Worm (Caenorhabditis elegans): ENCODE measurements around the gene pph-2.
A peak's percentile ranks its signal among the peaks of the same experiment; 100 is the strongest.

The pph-2 gene

DNA sequence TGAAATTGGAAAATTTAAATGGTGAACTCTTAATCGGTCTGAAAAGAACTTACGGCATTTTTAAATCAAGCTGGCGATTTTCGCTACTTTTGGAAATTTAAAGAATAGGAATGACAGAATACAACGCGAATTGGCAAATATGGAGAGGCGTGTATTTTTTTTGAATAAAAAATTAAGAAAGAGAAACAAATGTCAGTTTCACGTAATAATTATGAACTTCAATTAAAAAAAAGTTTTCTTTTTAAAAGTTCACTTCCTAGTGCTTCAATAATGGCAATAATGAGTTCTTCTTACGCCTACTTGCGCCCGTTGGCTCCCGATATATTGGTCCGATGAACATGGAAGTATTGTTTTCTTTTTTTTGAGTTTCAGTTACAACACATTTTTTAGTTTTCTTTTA lies at the start of gene pph-2:
Gene pph-2, minus strand, starts transcription at position 101 of the 400 bp plus-strand sequence.
- no peak for TF ChIP-seq mdt-29 (GFP tag; IDR thresholded peaks at IDR 0.05)
- no peak for TF ChIP-seq vab-7 (GFP tag; IDR thresholded peaks at IDR 0.05)
- TF ChIP-seq zag-1 (tag; optimal IDR thresholded peaks at IDR 0.05): no peak
- TF ChIP-seq T26A8.4 (GFP tag; IDR thresholded peaks at IDR 0.05): no peak
- no peak for TF ChIP-seq ama-1 (optimal IDR thresholded peaks at IDR 0.05)
- TF ChIP-seq aha-1 (tag): no peak
- TF ChIP-seq ceh-32 (tag; optimal IDR thresholded peaks at IDR 0.05; ENCODE audit: poor library complexity): no peak
- no peak for TF ChIP-seq mes-2 (tag; optimal IDR thresholded peaks at IDR 0.05; ENCODE audit: poor library complexity, severe bottlenecking)

DNA sequence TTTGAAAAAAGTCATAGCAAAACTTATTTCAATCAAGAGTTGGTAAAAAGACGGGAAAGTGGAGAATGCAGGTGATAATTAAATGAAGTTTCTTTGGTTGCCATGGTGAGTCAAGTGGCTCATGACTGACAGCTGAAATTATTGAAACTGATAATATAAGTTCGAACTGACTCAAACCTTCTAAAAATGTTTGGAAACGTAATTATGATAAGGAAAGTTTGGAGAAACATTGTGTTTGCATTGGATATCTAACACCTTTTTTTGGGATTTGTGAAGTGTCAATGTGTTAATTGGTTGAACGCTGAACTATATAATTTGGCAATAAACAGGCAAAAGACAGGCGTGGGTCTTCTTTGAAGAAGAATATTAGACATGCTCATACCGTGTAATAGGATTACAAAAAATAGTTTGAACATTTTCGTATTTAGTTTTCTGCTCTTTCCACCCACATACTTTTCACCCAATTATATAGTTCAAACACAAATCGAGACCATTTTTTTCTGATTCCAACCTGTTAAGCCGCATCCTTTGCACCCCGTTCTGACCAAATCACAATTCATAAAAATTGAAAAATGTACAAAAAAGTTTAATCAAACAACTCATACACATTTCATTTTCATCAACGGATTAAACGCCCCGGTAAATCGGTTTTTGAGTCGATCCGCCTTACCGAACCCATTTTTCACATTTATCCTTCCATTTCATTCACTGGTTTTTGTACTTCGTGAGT lies 47.9 kb upstream of the pph-2 start, which contains the start of the genes srlf-33 and srlf-32:
Gene srlf-33, minus strand, starts transcription at position 101 of the 730 bp plus-strand sequence.
Gene srlf-32, plus strand, starts transcription at position 680 of the 730 bp plus-strand sequence.
- TF ChIP-seq aha-1 (tag): peak; percentile 63
- no peak for TF ChIP-seq gei-8 (GFP tag; optimal IDR thresholded peaks at IDR 0.05)
- no peak for TF ChIP-seq sdz-12 (GFP tag; optimal IDR thresholded peaks at IDR 0.05)

DNA sequence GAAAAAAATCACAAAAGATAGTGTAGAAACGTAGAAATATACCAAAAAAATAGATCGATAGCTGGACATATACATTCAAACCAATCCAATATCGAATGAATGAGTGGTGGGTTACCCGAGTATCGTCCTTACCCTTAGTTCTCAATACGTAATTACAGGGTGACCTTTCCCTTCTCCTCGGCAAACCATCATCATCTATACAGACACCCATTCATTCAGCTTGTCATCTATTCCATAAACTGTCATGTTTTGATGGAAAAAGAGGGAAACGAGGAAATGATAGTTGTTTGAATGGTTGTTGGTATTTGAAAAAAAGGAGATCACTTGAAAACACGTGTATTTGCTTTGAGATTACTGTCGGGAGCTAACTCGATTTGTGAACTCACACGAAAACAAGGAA lies 46.5 kb upstream of the pph-2 start:
- TF ChIP-seq daf-19 (GFP tag; conservative IDR thresholded peaks at IDR 0.05) (no peak), aha-1 (tag) (peak; percentile 82), unc-62 (GFP tag; optimal IDR thresholded peaks at IDR 0.05 in 1 of 2) (peak in 1 of 2 experiments; percentile 62), unc-62 (tag; optimal IDR thresholded peaks at IDR 0.05) (no peak), nhr-25 (tag; optimal IDR thresholded peaks at IDR 0.05; ENCODE audit: borderline replicate concordance, insufficient read depth) (peak; percentile 31)

DNA sequence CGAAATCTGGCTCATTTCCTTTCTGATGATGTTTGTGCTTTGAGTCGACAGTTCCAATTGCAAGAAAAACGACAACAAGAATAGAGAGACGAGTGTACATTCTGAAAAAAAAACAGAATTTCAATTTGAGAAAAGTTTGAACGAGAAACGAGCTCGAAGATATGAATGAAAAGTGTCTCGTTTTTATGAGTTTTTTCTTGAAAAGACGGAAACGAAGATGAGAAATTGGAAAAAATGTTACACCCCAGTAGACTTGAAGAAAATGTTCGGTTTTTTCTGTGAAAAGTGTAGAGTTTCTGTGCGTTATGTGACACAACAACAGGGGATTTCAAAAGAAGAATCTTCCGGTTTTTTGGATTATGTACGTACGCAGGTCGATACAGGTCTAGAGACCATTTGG lies 45.5 kb upstream of the pph-2 start, which contains the start of gene srlf-31:
Gene srlf-31, minus strand, starts transcription at position 101 of the 400 bp plus-strand sequence.
- TF ChIP-seq tag-97 (GFP tag; IDR thresholded peaks at IDR 0.05) (no peak), T26A8.4 (GFP tag; IDR thresholded peaks at IDR 0.05) (no peak), ceh-20 (GFP tag; IDR thresholded peaks at IDR 0.05) (no peak), mdt-29 (GFP tag; IDR thresholded peaks at IDR 0.05) (no peak), madf-9 (GFP tag; conservative IDR thresholded peaks at IDR 0.05) (no peak), hif-1 (tag; optimal IDR thresholded peaks at IDR 0.05) (no peak), zfp-2 (tag; optimal IDR thresholded peaks at IDR 0.05) (no peak), unc-39 (tag; optimal IDR thresholded peaks at IDR 0.05) (no peak), ZK546.5 (tag; optimal IDR thresholded peaks at IDR 0.05) (no peak)

DNA sequence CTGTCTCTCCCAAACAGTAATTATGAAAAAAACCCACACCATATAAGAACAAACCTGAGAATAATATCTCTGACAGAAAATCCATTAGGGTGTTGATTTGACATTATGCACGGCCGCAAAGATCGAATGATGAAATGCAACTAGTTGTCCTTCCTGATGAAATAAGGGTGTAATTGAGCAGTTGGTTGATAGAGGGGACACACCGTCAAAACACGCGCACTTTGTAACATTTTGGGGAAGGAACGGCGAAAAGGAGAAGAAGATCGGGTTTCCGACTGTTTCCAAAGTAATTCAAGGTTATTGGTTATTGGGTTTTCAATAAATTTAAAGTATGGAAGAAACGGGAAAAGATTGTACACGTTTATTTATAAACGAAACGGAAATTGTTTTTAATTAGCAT lies 44.4 kb upstream of the pph-2 start, which contains the start of gene ZK822.1:
Gene ZK822.1, minus strand, starts transcription at position 121 of the 400 bp plus-strand sequence.
- TF ChIP-seq ZK546.5 (tag; optimal IDR thresholded peaks at IDR 0.05) (no peak), dpl-1 (GFP tag; optimal IDR thresholded peaks at IDR 0.05) (no peak), spr-1 (tag; optimal IDR thresholded peaks at IDR 0.05) (no peak), T20F7.1 (GFP tag; optimal IDR thresholded peaks at IDR 0.05) (no peak)

DNA sequence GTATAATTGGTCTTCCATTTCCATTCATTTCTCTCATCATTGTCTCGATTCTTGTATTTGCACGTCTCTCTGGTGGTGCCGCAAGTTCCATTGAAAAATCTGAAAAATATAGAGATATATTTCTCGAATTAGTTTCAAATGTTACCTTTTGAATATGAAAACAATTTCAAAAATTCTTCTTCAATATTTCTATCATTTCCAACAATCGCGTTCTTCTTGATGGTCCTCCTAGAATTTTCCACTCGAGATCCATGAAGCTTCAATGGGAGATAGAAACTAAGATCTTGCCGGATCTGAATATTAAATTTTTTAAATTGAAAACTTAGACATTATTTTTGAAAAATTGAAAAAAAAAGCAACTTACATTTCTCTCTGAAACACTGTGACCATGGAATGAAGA lies 41.5 kb upstream of the pph-2 start:
- TF ChIP-seq fos-1 (tag; optimal IDR thresholded peaks at IDR 0.05): no peak
- peak; percentile 90 for TF ChIP-seq aha-1 (tag)

DNA sequence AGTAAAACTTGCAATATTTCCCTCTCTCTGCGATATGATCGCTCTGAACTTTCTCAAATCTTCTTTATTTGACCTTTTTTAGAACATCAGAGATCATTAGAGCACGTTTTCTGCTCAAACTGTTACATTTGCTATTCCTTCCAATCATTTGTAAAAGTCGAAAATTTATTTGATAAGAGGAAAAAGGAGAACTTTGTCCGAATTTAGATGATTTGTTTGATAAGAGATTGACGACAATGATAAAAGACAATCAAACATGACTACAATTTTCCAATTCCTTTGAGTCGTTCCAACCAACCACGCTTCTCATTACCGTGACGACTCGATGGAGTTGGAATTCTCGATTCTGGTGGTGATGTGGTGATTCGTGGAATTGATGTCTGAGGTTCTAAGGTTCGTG lies 40.3 kb upstream of the pph-2 start:
- TF ChIP-seq gei-8 (GFP tag; optimal IDR thresholded peaks at IDR 0.05): no peak
- no peak for TF ChIP-seq lim-7 (GFP tag; IDR thresholded peaks at IDR 0.05)
- no peak for TF ChIP-seq sdz-12 (GFP tag; optimal IDR thresholded peaks at IDR 0.05)
- TF ChIP-seq F49E8.2 (tag; optimal IDR thresholded peaks at IDR 0.05; ENCODE audit: borderline replicate concordance): no peak
- peak; percentile 1 for TF ChIP-seq aha-1 (tag)
- no peak for TF ChIP-seq nhr-111 (GFP tag; optimal IDR thresholded peaks at IDR 0.05)
- no peak for TF ChIP-seq daf-8 (GFP tag; IDR thresholded peaks at IDR 0.05)
- no peak for TF ChIP-seq mdt-29 (GFP tag; IDR thresholded peaks at IDR 0.05)
- TF ChIP-seq php-3 (GFP tag; IDR thresholded peaks at IDR 0.05): peak; percentile 54; the same call in 1 of the 2 replicates
- TF ChIP-seq spr-1 (tag; optimal IDR thresholded peaks at IDR 0.05): no peak
- TF ChIP-seq lin-1 (GFP tag; IDR thresholded peaks at IDR 0.05): no peak
- TF ChIP-seq lsy-2 (tag; optimal IDR thresholded peaks at IDR 0.05): no peak
- peak; percentile 54 for TF ChIP-seq nhr-28 (tag; optimal IDR thresholded peaks at IDR 0.05)
- no peak for TF ChIP-seq rbr-2 (tag; optimal IDR thresholded peaks at IDR 0.05)
- TF ChIP-seq set-16 (GFP tag; IDR thresholded peaks at IDR 0.05): no peak
- no peak for TF ChIP-seq daf-16 (GFP tag; optimal IDR thresholded peaks at IDR 0.05)
- peak; percentile 56 for TF ChIP-seq daf-16 (tag; optimal IDR thresholded peaks at IDR 0.05)
- no peak for TF ChIP-seq lin-39 (tag; optimal IDR thresholded peaks at IDR 0.05)
- TF ChIP-seq nhr-11 (tag; optimal IDR thresholded peaks at IDR 0.05): no peak
